Fruit fly (Drosophila melanogaster): ENCODE results near the gene Slbp.

Gene Slbp

dm6 chr3R:29202418-29202817 lies 49.4 kb upstream of the Slbp start, which contains the start of gene Mesh1 (continued):
- TF ChIP-seq CG13624 (GFP tag; optimal IDR thresholded peaks at IDR 0.05) (no peak), cad (GFP tag; optimal IDR thresholded peaks at IDR 0.05) (no peak), CG34224 (GFP tag; IDR thresholded peaks at IDR 0.05; ENCODE audit: partially characterized antibody) (0 out of 3 replicates have a peak, but pooled peaks have one; percentile 24), Ravus (GFP tag; IDR thresholded peaks at IDR 0.05) (no peak), Sry-δ (GFP tag; optimal IDR thresholded peaks at IDR 0.05) (peak; percentile 6), vnd (GFP tag; IDR thresholded peaks at IDR 0.05; ENCODE audit: partially characterized antibody) (no peak), lmd (GFP tag; IDR thresholded peaks at IDR 0.05) (no peak), en (GFP tag; optimal IDR thresholded peaks at IDR 0.05) (no peak), E2f2 (GFP tag; IDR thresholded peaks at IDR 0.05) (peak; percentile 94), Dp (GFP tag; optimal IDR thresholded peaks at IDR 0.05) (peak; percentile 88), Elba2 (GFP tag; optimal IDR thresholded peaks at IDR 0.05) (no peak), caup (GFP tag; optimal IDR thresholded peaks at IDR 0.05; ENCODE audit: severe bottlenecking) (no peak), Dll (GFP tag; IDR thresholded peaks at IDR 0.05; ENCODE audit: partially characterized antibody) (peak; percentile 46; the same call in 1 of the 4 replicates), CG8281 (tag; optimal IDR thresholded peaks at IDR 0.05) (no peak), bsh (GFP tag; optimal IDR thresholded peaks at IDR 0.05) (no peak)

- TF ChIP-seq lilli (GFP tag; optimal IDR thresholded peaks at IDR 0.05): no peak
- TF ChIP-seq Adf1 (GFP tag; IDR thresholded peaks at IDR 0.05): no peak
- peak; percentile 9 for TF ChIP-seq tin (GFP tag; optimal IDR thresholded peaks at IDR 0.05)
- no peak for TF ChIP-seq CG6765 (GFP tag; optimal IDR thresholded peaks at IDR 0.05)
- TF ChIP-seq tup (GFP tag; optimal IDR thresholded peaks at IDR 0.05): no peak
- TF ChIP-seq disco-r (GFP tag; optimal IDR thresholded peaks at IDR 0.05): no peak
- TF ChIP-seq CG17912 (GFP tag; optimal IDR thresholded peaks at IDR 0.05): no peak
- no peak for TF ChIP-seq CG3847 (GFP tag; IDR thresholded peaks at IDR 0.05)
- TF ChIP-seq bab2 (GFP tag; optimal IDR thresholded peaks at IDR 0.05): peak; percentile 7
- TF ChIP-seq CG9876 (GFP tag; optimal IDR thresholded peaks at IDR 0.05): no peak
- TF ChIP-seq ab (GFP tag; optimal IDR thresholded peaks at IDR 0.05): no peak
- no peak; the same call in 1 of the 2 replicates for TF ChIP-seq al (GFP tag; IDR thresholded peaks at IDR 0.05)
- TF ChIP-seq CG13424 (tag; optimal IDR thresholded peaks at IDR 0.05): no peak
- TF ChIP-seq danr (GFP tag; IDR thresholded peaks at IDR 0.05): no peak
- peak; percentile 75 for TF ChIP-seq Drgx (GFP tag; IDR thresholded peaks at IDR 0.05)
- TF ChIP-seq fru (optimal IDR thresholded peaks at IDR 0.05): no peak
- TF ChIP-seq CG2678 (tag; optimal IDR thresholded peaks at IDR 0.05): no peak
- 0 out of 2 replicates have a peak, but pooled peaks have one; percentile 32 for TF ChIP-seq slbo (GFP tag; IDR thresholded peaks at IDR 0.05)
- peak; percentile 63 for TF ChIP-seq sens (GFP tag)
- TF ChIP-seq maf-S (GFP tag; optimal IDR thresholded peaks at IDR 0.05): no peak
- TF ChIP-seq corto (GFP tag; optimal IDR thresholded peaks at IDR 0.05): peak; percentile 77
- no peak for TF ChIP-seq CG17359 (tag; optimal IDR thresholded peaks at IDR 0.05)
- peak; percentile 85 for TF ChIP-seq lbe (GFP tag; optimal IDR thresholded peaks at IDR 0.05)
- TF ChIP-seq CG32532 (GFP tag; IDR thresholded peaks at IDR 0.05): peak; percentile 60
- no peak for TF ChIP-seq Ets97D (GFP tag; optimal IDR thresholded peaks at IDR 0.05)
- TF ChIP-seq CG3163 (GFP tag; optimal IDR thresholded peaks at IDR 0.05): no peak
- TF ChIP-seq mam (GFP tag; optimal IDR thresholded peaks at IDR 0.05): peak; percentile 7
- no peak for TF ChIP-seq vvl (GFP tag; IDR thresholded peaks at IDR 0.05)
- TF ChIP-seq NFAT (GFP tag; IDR thresholded peaks at IDR 0.05): 0 out of 2 replicates have a peak, but pooled peaks have one; percentile 23
- peak in 1 of 2 experiments; percentile 47 for TF ChIP-seq bsh (GFP tag; optimal IDR thresholded peaks at IDR 0.05)
- TF ChIP-seq Abd-B (GFP tag; optimal IDR thresholded peaks at IDR 0.05): no peak
- TF ChIP-seq amos (GFP tag; IDR thresholded peaks at IDR 0.05; ENCODE audit: partially characterized antibody): 0 out of 2 replicates have a peak, but pooled peaks have one; percentile 17
- TF ChIP-seq Dek (tag; optimal IDR thresholded peaks at IDR 0.05): no peak
- no peak for TF ChIP-seq CG2875 (GFP tag; optimal IDR thresholded peaks at IDR 0.05)
- no peak for TF ChIP-seq gro (GFP tag; optimal IDR thresholded peaks at IDR 0.05)
These were observed 47.0 kb upstream of the Slbp start, which contains the start of gene CG11899 for dm6 chr3R:29199807-29200693. Gene CG11899, plus strand, starts transcription at chr3R:29200454.

Data from whole organism, embryonic.